Worm (Caenorhabditis elegans): Measurements from ENCODE around the gene T19B10.5.

DNA sequence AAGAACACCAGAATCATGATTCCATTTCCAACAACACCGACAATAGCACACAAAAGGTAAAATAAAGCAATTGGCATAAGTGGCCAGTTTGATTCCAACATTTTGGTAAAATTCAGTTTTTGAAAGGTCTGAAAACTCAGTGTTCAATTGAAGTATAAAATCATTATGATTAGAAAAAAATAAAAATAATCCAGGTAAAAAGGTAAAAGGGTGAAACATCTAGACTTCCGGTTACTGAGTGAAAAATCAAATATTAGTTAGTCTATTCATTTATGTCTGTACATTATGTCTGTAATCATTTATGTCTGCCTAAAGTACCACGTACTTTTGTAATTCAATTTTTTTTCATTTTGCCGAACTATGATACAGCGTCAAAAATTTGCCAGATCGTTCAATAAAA, 20.5 kb downstream of the T19B10.5 start, which contains the start of gene srsx-31:
- TF ChIP-seq nfya-1 (tag; optimal IDR thresholded peaks at IDR 0.05; ENCODE audit: insufficient read depth), result no peak
- TF ChIP-seq nhr-12 (tag; optimal IDR thresholded peaks at IDR 0.05), result no peak
- TF ChIP-seq mdl-1 (tag; optimal IDR thresholded peaks at IDR 0.05), result no peak
- TF ChIP-seq unc-62 (GFP tag; optimal IDR thresholded peaks at IDR 0.05), result no peak
- TF ChIP-seq zag-1 (tag; optimal IDR thresholded peaks at IDR 0.05), result no peak
- TF ChIP-seq elt-1 (tag; optimal IDR thresholded peaks at IDR 0.05), result no peak
- TF ChIP-seq egl-27 (tag; optimal IDR thresholded peaks at IDR 0.05), result no peak
- TF ChIP-seq nhr-76 (tag; optimal IDR thresholded peaks at IDR 0.05), result no peak
- no peak for TF ChIP-seq nhr-25 (tag; optimal IDR thresholded peaks at IDR 0.05)
- no peak for TF ChIP-seq eor-1 (tag; optimal IDR thresholded peaks at IDR 0.05)
- no peak for TF ChIP-seq ama-1 (optimal IDR thresholded peaks at IDR 0.05)
- TF ChIP-seq unc-39 (tag; optimal IDR thresholded peaks at IDR 0.05), result no peak
- TF ChIP-seq fkh-10 (GFP tag; optimal IDR thresholded peaks at IDR 0.05), result no peak

Data from whole organism, L3 larva.